Fruit fly (Drosophila melanogaster) S2 (cell line): Measurements from ENCODE around the gene stx.

Experiments used
- CG8478 ChIP-seq: fragments of >200 bp; optimal IDR thresholded peaks from 2 replicates; lab custom pipeline; 2018
- CTCF ChIP-seq, 2 experiments: fragments of >200 bp; optimal IDR thresholded peaks; 2 replicates each; lab custom pipeline; 2018

DNA sequence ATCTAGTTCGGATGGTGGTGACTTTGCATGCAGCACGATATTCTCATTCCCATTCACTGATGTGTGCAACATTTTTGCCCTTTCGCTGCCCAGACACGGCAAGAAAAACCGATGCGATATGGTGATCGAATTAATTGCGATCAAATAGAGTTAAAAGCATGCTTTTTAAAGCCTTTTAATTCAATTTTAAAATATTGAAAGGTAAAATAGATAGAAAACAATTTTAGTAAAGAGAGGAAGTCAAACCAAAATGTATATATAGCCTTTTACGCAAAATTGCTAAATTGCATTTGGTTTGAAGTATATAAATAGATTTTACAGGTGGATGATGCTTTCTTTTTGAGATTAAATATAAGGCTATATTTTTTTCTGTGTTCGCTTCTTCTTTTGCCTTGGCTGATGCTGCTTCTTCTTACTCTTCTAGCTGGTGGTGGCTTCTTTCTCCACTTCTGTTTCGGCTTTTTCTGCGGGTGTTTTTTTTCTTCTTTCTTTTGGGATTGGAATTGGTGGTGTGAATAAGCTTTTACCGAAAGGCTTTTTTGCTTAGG lies 3.7 kb downstream of the stx start:
- TF ChIP-seq CG8478, result no peak
- no peak for TF ChIP-seq CTCF (optimal IDR thresholded peaks at IDR 0.05; lab: Kevin White, UChicago)
